Worm (Caenorhabditis elegans): ENCODE measurements around the gene srv-4.

DNA sequence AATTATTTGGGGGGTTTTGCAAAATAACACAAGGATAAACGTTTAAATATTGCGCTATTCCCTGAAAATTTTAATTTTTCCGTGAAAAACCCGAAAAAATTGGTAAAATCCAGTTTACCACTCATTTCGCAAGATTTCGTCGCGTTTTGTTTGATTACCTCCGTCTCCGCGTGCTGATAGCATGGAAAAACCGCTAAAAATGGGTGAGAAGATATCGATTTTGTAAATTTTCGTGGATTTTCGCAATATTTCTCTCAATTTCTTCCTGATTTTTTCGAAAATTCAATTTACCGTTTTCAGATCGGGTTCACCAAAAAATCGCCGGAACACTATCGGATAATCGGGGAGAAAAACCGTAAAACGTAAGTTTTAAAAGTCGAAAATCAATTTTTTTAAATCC is 40.5 kb downstream of the srv-4 start, which contains the start of gene ama-1:
- TF ChIP-seq snpc-4 (tag; optimal IDR thresholded peaks at IDR 0.05) (no peak), nhr-12 (tag; optimal IDR thresholded peaks at IDR 0.05) (no peak), dmd-4 (tag; optimal IDR thresholded peaks at IDR 0.05) (no peak)
